Worm (Caenorhabditis elegans) whole organism, L4/young adult: ENCODE data around the gene slc-17.1.

Source experiments
- W03F9.2 ChIP-seq: fragments of 150-350 bp; optimal IDR thresholded peaks from 2 replicates; lab custom pipeline; 2014; ENCODE audit warnings: missing biosample characterization, missing genetic modification characterization
- dao-5 ChIP-seq: sonication (generic microtip); optimal IDR thresholded peaks from 2 replicates; lab custom pipeline; 2016; ENCODE audit warnings: missing genotype, missing genetic modification characterization, moderate library complexity, missing compliant biosample characterization
- him-1 ChIP-seq: sonication (generic microtip); optimal IDR thresholded peaks from 2 replicates; lab custom pipeline; 2016; ENCODE audit warnings: missing genotype, missing genetic modification reagents, missing genetic modification characterization, missing compliant biosample characterization

- no peak for TF ChIP-seq dao-5 (tag; lab: Kevin White, UChicago)
- no peak for TF ChIP-seq W03F9.2 (tag; lab: Kevin White, UChicago)
- TF ChIP-seq him-1 (tag; lab: Kevin White, UChicago), result no peak
Observed at ce11 chrX:17421532-17422078, 43.1 kb downstream of the slc-17.1 start, which contains the start of gene osm-11.
